Fruit fly (Drosophila melanogaster) whole organism, embryonic: ENCODE measurements around the gene Ada1-2.
A peak's percentile ranks its signal among the peaks of the same experiment; 100 is the strongest.

Source experiments
- Ada2b ChIP-seq: fragments of 200-800 bp; sonication (Bioruptor generic); IDR thresholded peaks from 2 replicates; pipeline ENCODE4 v1.3.6; 2022; ENCODE audit warnings: missing biosample characterization, missing genetic modification characterization
- Antp ChIP-seq: fragments of 200-800 bp; sonication (Bioruptor generic); optimal IDR thresholded peaks from 3 replicates; lab custom pipeline; 2016; ENCODE audit warnings: missing biosample characterization, missing genetic modification characterization
- Bgb ChIP-seq: fragments of 200-800 bp; sonication (Bioruptor generic); IDR thresholded peaks from 2 replicates; pipeline ENCODE4 v1.3.6; 2022; ENCODE audit warnings: missing biosample characterization, missing genetic modification characterization; ENCODE audit not compliant: partially characterized antibody
- Bteb2 ChIP-seq: fragments of 200-800 bp; sonication (Bioruptor generic); optimal IDR thresholded peaks from 2 replicates; lab custom pipeline; 2016; ENCODE audit warnings: missing biosample characterization, missing genetic modification characterization
- CG10209 ChIP-seq: fragments of 200-800 bp; sonication (Bioruptor generic); optimal IDR thresholded peaks from 3 replicates; lab custom pipeline; 2017; ENCODE audit warnings: missing biosample characterization, mild to moderate bottlenecking, missing genetic modification characterization, missing genetic modification reagents
- CG10543 ChIP-seq: fragments of 200-800 bp; sonication (Bioruptor generic); optimal IDR thresholded peaks from 3 replicates; lab custom pipeline; 2017; ENCODE audit warnings: missing biosample characterization, mild to moderate bottlenecking, missing genetic modification characterization, moderate library complexity
- CG10979 ChIP-seq: fragments of 200-800 bp; sonication (Bioruptor generic); optimal IDR thresholded peaks from 2 replicates; lab custom pipeline; 2018; ENCODE audit warnings: missing biosample characterization, mild to moderate bottlenecking, missing genetic modification characterization, moderate library complexity
- CG12071 ChIP-seq: fragments of 200-800 bp; sonication (Bioruptor generic); optimal IDR thresholded peaks from 3 replicates; lab custom pipeline; 2018; ENCODE audit warnings: missing biosample characterization, mild to moderate bottlenecking, missing genetic modification characterization
- CG12659 ChIP-seq: fragments of 200-800 bp; sonication (Bioruptor generic); optimal IDR thresholded peaks from 3 replicates; lab custom pipeline; 2017; ENCODE audit warnings: mild to moderate bottlenecking, missing biosample characterization, missing genetic modification reagents, missing genetic modification characterization
- CG15073 ChIP-seq: fragments of 200-800 bp; sonication (Bioruptor generic); optimal IDR thresholded peaks from 2 replicates; lab custom pipeline; 2016; ENCODE audit warnings: missing biosample characterization, missing genetic modification characterization
- CG16815 ChIP-seq: fragments of 200-800 bp; sonication (Bioruptor generic); optimal IDR thresholded peaks from 3 replicates; lab custom pipeline; 2017; ENCODE audit warnings: missing biosample characterization, mild to moderate bottlenecking, missing genetic modification characterization
- CG18011 ChIP-seq: fragments of 200-800 bp; sonication (Bioruptor generic); optimal IDR thresholded peaks from 2 replicates; lab custom pipeline; 2017; ENCODE audit warnings: missing biosample characterization, missing genetic modification characterization, mild to moderate bottlenecking, moderate library complexity, missing genotype
- CG18476 ChIP-seq: fragments of 200-800 bp; sonication (Bioruptor generic); optimal IDR thresholded peaks from 2 replicates; lab custom pipeline; 2016; ENCODE audit warnings: missing biosample characterization, mild to moderate bottlenecking, missing genetic modification characterization
- CG2199 ChIP-seq: fragments of 200-800 bp; sonication (Bioruptor generic); IDR thresholded peaks from 3 replicates; pipeline ENCODE4 v1.3.6; 2022; ENCODE audit warnings: missing biosample characterization, missing genetic modification characterization
- CG3065 ChIP-seq: fragments of 200-800 bp; sonication (Bioruptor generic); optimal IDR thresholded peaks from 2 replicates; lab custom pipeline; 2016; ENCODE audit warnings: missing biosample characterization, missing genetic modification characterization
- CG3281 ChIP-seq: fragments of 200-800 bp; sonication (Bioruptor generic); optimal IDR thresholded peaks from 3 replicates; lab custom pipeline; 2017; ENCODE audit warnings: missing biosample characterization, mild to moderate bottlenecking, missing genetic modification characterization
- CG4328 ChIP-seq: fragments of 200-800 bp; sonication (Bioruptor generic); optimal IDR thresholded peaks from 3 replicates; lab custom pipeline; 2017; ENCODE audit warnings: missing biosample characterization, missing genetic modification reagents, missing genetic modification characterization
- CkIIα-i1 ChIP-seq: fragments of 200-800 bp; sonication (Bioruptor generic); IDR thresholded peaks from 2 replicates; pipeline ENCODE4 v1.3.6; 2022; ENCODE audit warnings: missing biosample characterization, missing genetic modification characterization
- Dref ChIP-seq: fragments of 200-800 bp; sonication (Bioruptor generic); IDR thresholded peaks from 2 replicates; pipeline ENCODE4 v1.3.6; 2022; ENCODE audit warnings: missing biosample characterization, missing genetic modification characterization
- Fer3 ChIP-seq: fragments of 200-800 bp; sonication (Bioruptor generic); optimal IDR thresholded peaks from 2 replicates; lab custom pipeline; 2018; ENCODE audit warnings: missing biosample characterization, mild to moderate bottlenecking, missing genetic modification characterization, moderate library complexity
- H15 ChIP-seq: fragments of 200-800 bp; sonication (Bioruptor generic); IDR thresholded peaks from 3 replicates; pipeline ENCODE4 v1.3.6; 2022; ENCODE audit warnings: missing biosample characterization, missing genetic modification characterization
- HHEX ChIP-seq: fragments of 200-800 bp; sonication (Bioruptor generic); optimal IDR thresholded peaks from 3 replicates; lab custom pipeline; 2017; ENCODE audit warnings: missing biosample characterization, mild to moderate bottlenecking, missing genetic modification characterization, missing genetic modification reagents
- Hmr ChIP-seq: fragments of 200-800 bp; sonication (Bioruptor generic); optimal IDR thresholded peaks from 3 replicates; lab custom pipeline; 2017; ENCODE audit warnings: mild to moderate bottlenecking, missing biosample characterization, missing genetic modification reagents, missing genetic modification characterization
- Lim3 ChIP-seq: fragments of 200-800 bp; sonication (Bioruptor generic); IDR thresholded peaks from 2 replicates; pipeline ENCODE4 v1.3.6; 2022; ENCODE audit warnings: missing biosample characterization, missing genetic modification characterization
- Lpt ChIP-seq: fragments of >200 bp; optimal IDR thresholded peaks from 2 replicates; lab custom pipeline; 2018; ENCODE audit warnings: missing biosample characterization, missing genetic modification characterization
- Max ChIP-seq: fragments of 200-800 bp; sonication (Bioruptor generic); optimal IDR thresholded peaks from 2 replicates; lab custom pipeline; 2016; ENCODE audit warnings: missing biosample characterization, mild to moderate bottlenecking, missing genetic modification characterization
- Mrtf ChIP-seq: fragments of 200-800 bp; sonication (Bioruptor generic); IDR thresholded peaks from 3 replicates; pipeline ENCODE4 v1.3.6; 2022; ENCODE audit warnings: missing biosample characterization, missing genetic modification characterization
- NC2β ChIP-seq: fragments of 200-800 bp; sonication (Bioruptor generic); optimal IDR thresholded peaks from 2 replicates; lab custom pipeline; 2016; ENCODE audit warnings: missing biosample characterization, missing genetic modification characterization
- Optix ChIP-seq: fragments of 200-800 bp; sonication (Bioruptor generic); IDR thresholded peaks from 3 replicates; pipeline ENCODE4 v1.3.6; 2022; ENCODE audit warnings: missing biosample characterization, missing genetic modification characterization
- Side ChIP-seq: fragments of 200-800 bp; sonication (Bioruptor generic); optimal IDR thresholded peaks from 2 replicates; lab custom pipeline; 2016; ENCODE audit warnings: missing biosample characterization, missing genetic modification characterization
- Stat92E ChIP-seq, 3 experiments: fragments of >200 bp in 2 of 3; fragments of 200-800 bp in 1 of 3; sonication (Bioruptor generic) in 1 of 3; optimal IDR thresholded peaks; 2 replicates each; lab custom pipeline; 2017 to 2019; ENCODE audit warnings: missing biosample characterization in 3 of 3, missing genetic modification characterization in 3 of 3, mild to moderate bottlenecking in 1 of 3, moderate library complexity in 1 of 3
- cg ChIP-seq: fragments of 200-800 bp; sonication (Bioruptor generic); optimal IDR thresholded peaks from 3 replicates; lab custom pipeline; 2019; ENCODE audit warnings: missing biosample characterization, mild to moderate bottlenecking, missing genetic modification characterization, moderate library complexity
- crp ChIP-seq, 2 experiments: fragments of 200-800 bp; sonication (Bioruptor generic); optimal IDR thresholded peaks; 2 replicates in 1 of 2; 3 replicates in 1 of 2; lab custom pipeline; 2017; ENCODE audit warnings: missing biosample characterization in 2 of 2, missing genetic modification characterization in 2 of 2, mild to moderate bottlenecking in 1 of 2, moderate library complexity in 1 of 2
- gem ChIP-seq: fragments of 200-800 bp; sonication (Bioruptor generic); optimal IDR thresholded peaks from 2 replicates; lab custom pipeline; 2019; ENCODE audit warnings: missing biosample characterization, mild to moderate bottlenecking, missing genetic modification characterization, moderate library complexity
- hb ChIP-seq: fragments of 200-800 bp; sonication (Bioruptor generic); IDR thresholded peaks from 3 replicates; pipeline ENCODE4 v1.3.6; 2022; ENCODE audit warnings: missing biosample characterization, missing genetic modification characterization; ENCODE audit not compliant: partially characterized antibody
- knrl ChIP-seq: fragments of 200-800 bp; sonication (Bioruptor generic); IDR thresholded peaks from 3 replicates; pipeline ENCODE4 v1.3.6; 2022; ENCODE audit warnings: missing biosample characterization, missing genetic modification characterization; ENCODE audit not compliant: partially characterized antibody
- nom ChIP-seq: fragments of 200-800 bp; sonication (Bioruptor generic); optimal IDR thresholded peaks from 2 replicates; lab custom pipeline; 2017; ENCODE audit warnings: missing biosample characterization, missing genetic modification characterization, mild to moderate bottlenecking, moderate library complexity, missing genetic modification reagents
- pita ChIP-seq: fragments of 200-800 bp; sonication (Bioruptor generic); optimal IDR thresholded peaks from 2 replicates; lab custom pipeline; 2017; ENCODE audit warnings: missing biosample characterization, mild to moderate bottlenecking, missing genetic modification characterization
- schlank ChIP-seq: fragments of 200-800 bp; sonication (Bioruptor generic); optimal IDR thresholded peaks from 2 replicates; lab custom pipeline; 2018; ENCODE audit warnings: missing biosample characterization, mild to moderate bottlenecking, missing genetic modification characterization
- sd ChIP-seq: fragments of 200-800 bp; sonication (Bioruptor generic); optimal IDR thresholded peaks from 3 replicates; lab custom pipeline; 2018; ENCODE audit warnings: missing biosample characterization, mild to moderate bottlenecking, missing genetic modification characterization, moderate library complexity
- sima ChIP-seq: fragments of 200-800 bp; sonication (Bioruptor generic); optimal IDR thresholded peaks from 2 replicates; lab custom pipeline; 2016; ENCODE audit warnings: missing biosample characterization, missing genetic modification characterization
- slou ChIP-seq: fragments of 200-800 bp; sonication (Bioruptor generic); optimal IDR thresholded peaks from 3 replicates; lab custom pipeline; 2016; ENCODE audit warnings: missing biosample characterization, missing genetic modification characterization
- sna ChIP-seq: fragments of 200-800 bp; sonication (Bioruptor generic); IDR thresholded peaks from 2 replicates; pipeline ENCODE4 v1.3.6; 2022; ENCODE audit warnings: missing biosample characterization, missing genetic modification characterization; ENCODE audit not compliant: partially characterized antibody
- unc-4 ChIP-seq: fragments of 200-800 bp; sonication (Bioruptor generic); IDR thresholded peaks from 2 replicates; pipeline ENCODE4 v1.3.6; 2022; ENCODE audit warnings: missing biosample characterization, missing genetic modification characterization; ENCODE audit not compliant: partially characterized antibody
- vnd ChIP-seq: fragments of 200-800 bp; sonication (Bioruptor generic); IDR thresholded peaks from 3 replicates; pipeline ENCODE4 v1.3.6; 2022; ENCODE audit warnings: missing biosample characterization, missing genetic modification characterization; ENCODE audit not compliant: partially characterized antibody
- zen ChIP-seq: fragments of 200-800 bp; sonication (Bioruptor generic); optimal IDR thresholded peaks from 3 replicates; lab custom pipeline; 2018; ENCODE audit warnings: missing biosample characterization, mild to moderate bottlenecking, missing genetic modification characterization, moderate library complexity
- zen2 ChIP-seq: fragments of 200-800 bp; sonication (Bioruptor generic); IDR thresholded peaks from 3 replicates; pipeline ENCODE4 v1.3.6; 2022; ENCODE audit warnings: missing biosample characterization, missing genetic modification characterization; ENCODE audit not compliant: partially characterized antibody

Gene Ada1-2

DNA sequence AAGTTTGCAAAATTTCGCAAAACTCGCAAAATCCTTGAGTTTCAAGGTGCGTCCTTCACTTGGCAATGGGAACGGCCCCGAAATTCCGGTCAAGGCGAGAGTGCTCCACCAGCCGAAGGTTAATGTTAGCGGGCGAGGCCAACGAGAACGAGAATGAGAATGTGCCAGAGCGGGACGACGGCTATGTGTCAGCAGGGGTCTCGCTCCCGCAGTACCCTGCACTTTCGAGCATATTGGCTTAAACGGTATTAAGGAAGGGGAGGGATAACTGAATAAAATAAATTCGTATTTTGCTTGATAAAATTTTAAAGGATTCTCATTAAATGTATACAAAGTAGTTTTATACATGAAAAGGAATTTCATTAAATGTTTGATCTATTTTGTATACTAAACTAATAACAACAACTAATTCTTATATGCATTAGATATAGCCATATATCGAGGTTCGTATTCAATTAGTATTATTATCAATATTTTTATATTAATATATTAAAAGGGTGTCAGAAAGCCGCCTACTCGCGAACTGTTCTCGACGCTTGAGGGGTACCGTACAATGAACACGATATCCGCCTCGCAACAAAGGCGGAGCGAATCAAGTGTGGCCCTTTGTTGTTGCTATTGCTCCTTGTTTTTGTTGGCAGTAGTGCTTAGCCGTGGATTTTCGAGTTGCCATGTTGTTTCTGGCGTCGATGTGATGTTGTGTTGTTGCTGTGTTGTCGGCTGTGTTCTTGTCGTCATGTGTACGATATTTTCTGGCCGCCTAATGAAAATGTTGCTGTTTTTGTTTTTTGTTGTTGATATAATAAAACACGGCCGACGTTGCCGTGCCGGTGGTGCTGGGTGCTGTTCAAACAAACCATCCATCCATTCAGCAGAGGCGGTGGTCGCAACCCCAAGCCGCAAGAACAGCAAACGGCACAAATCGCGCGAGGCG, 14.0 kb downstream of the Ada1-2 start (continued):
- peak; percentile 96 for TF ChIP-seq CG3281 (GFP tag; lab: Kevin White, UChicago)
- no peak for TF ChIP-seq Lim3 (GFP tag; lab: Robert Waterston, UW)
- peak; percentile 89 for TF ChIP-seq slou (GFP tag; lab: Kevin White, UChicago)
- peak; percentile 94 for TF ChIP-seq CG4328
- no peak for TF ChIP-seq unc-4
- TF ChIP-seq knrl (GFP tag; lab: Robert Waterston, UW), result no peak
- TF ChIP-seq Mrtf, result no peak
- TF ChIP-seq CG10543 (GFP tag; lab: Kevin White, UChicago), result peak; percentile 31
- peak; percentile 81 for TF ChIP-seq nom (GFP tag; lab: Kevin White, UChicago)
- peak; percentile 6 for TF ChIP-seq schlank (tag; lab: Kevin White, UChicago)
- no peak for TF ChIP-seq Lpt (GFP tag; lab: Kevin White, UChicago)
- TF ChIP-seq zen2 (GFP tag; lab: Robert Waterston, UW), result no peak
- peak; percentile 92 for TF ChIP-seq Fer3 (tag; lab: Kevin White, UChicago)
- no peak for TF ChIP-seq CG2199
- no peak for TF ChIP-seq sna (GFP tag; lab: Robert Waterston, UW)
- no peak for TF ChIP-seq H15 (GFP tag; lab: Robert Waterston, UW)
- TF ChIP-seq Dref (GFP tag; lab: Robert Waterston, UW), result no peak
- TF ChIP-seq pita, result no peak
- no peak for TF ChIP-seq Bgb (GFP tag; lab: Robert Waterston, UW)
- peak; percentile 30 for TF ChIP-seq Bteb2 (GFP tag; lab: Kevin White, UChicago)
- peak; percentile 13 for TF ChIP-seq NC2β (GFP tag; lab: Kevin White, UChicago)
- peak; percentile 81 for TF ChIP-seq CG18476 (GFP tag; lab: Kevin White, UChicago)
- peak; percentile 96 for TF ChIP-seq Hmr
- peak; percentile 90 for TF ChIP-seq Max (GFP tag; lab: Kevin White, UChicago)
- peak; percentile 97 for TF ChIP-seq CG10209 (GFP tag; lab: Kevin White, UChicago)
- TF ChIP-seq CG18011 (GFP tag; lab: Kevin White, UChicago), result peak; percentile 16
- TF ChIP-seq cg (GFP tag; lab: Kevin White, UChicago), result no peak
- peak; percentile 52 for TF ChIP-seq CG15073 (GFP tag; lab: Kevin White, UChicago)
- peak; percentile 92 for TF ChIP-seq zen (tag; lab: Kevin White, UChicago)
- TF ChIP-seq CG16815 (GFP tag; lab: Kevin White, UChicago), result peak; percentile 94
- peak; percentile 97 for TF ChIP-seq CG12659 (GFP tag; lab: Kevin White, UChicago)
- TF ChIP-seq CkIIα-i1, result no peak
- peak; percentile 65 for TF ChIP-seq Antp (GFP tag; lab: Kevin White, UChicago)
- TF ChIP-seq crp (GFP tag; optimal IDR thresholded peaks at IDR 0.05; lab: Kevin White, UChicago), result peak in 1 of 2 experiments; percentile 58
- no peak for TF ChIP-seq hb (GFP tag; lab: Robert Waterston, UW)
- peak; percentile 56 for TF ChIP-seq sd (tag; lab: Kevin White, UChicago)
- peak; percentile 98 for TF ChIP-seq CG10979
- no peak for TF ChIP-seq CG12071 (GFP tag; lab: Kevin White, UChicago)
- no peak for TF ChIP-seq vnd (GFP tag; lab: Robert Waterston, UW)
- TF ChIP-seq Ada2b (GFP tag; lab: Robert Waterston, UW), result no peak
- peak; percentile 34 for TF ChIP-seq Side (GFP tag; lab: Kevin White, UChicago)
- no peak for TF ChIP-seq sima (GFP tag; lab: Kevin White, UChicago)
- TF ChIP-seq Optix (GFP tag; lab: Robert Waterston, UW), result no peak
- TF ChIP-seq Stat92E (GFP tag; optimal IDR thresholded peaks at IDR 0.05; lab: Kevin White, UChicago), result peak in 1 of 3 experiments; percentile 73
- peak; percentile 99 for TF ChIP-seq gem (tag; lab: Kevin White, UChicago)
- peak; percentile 93 for TF ChIP-seq HHEX (GFP tag; lab: Kevin White, UChicago)
- TF ChIP-seq CG3065 (GFP tag; lab: Kevin White, UChicago), result peak; percentile 77
